Fruit fly (Drosophila melanogaster): Measurements from ENCODE around the gene Msp300.
A peak's percentile ranks its signal among the peaks of the same experiment; 100 is the strongest.

Msp300 gene

DNA sequence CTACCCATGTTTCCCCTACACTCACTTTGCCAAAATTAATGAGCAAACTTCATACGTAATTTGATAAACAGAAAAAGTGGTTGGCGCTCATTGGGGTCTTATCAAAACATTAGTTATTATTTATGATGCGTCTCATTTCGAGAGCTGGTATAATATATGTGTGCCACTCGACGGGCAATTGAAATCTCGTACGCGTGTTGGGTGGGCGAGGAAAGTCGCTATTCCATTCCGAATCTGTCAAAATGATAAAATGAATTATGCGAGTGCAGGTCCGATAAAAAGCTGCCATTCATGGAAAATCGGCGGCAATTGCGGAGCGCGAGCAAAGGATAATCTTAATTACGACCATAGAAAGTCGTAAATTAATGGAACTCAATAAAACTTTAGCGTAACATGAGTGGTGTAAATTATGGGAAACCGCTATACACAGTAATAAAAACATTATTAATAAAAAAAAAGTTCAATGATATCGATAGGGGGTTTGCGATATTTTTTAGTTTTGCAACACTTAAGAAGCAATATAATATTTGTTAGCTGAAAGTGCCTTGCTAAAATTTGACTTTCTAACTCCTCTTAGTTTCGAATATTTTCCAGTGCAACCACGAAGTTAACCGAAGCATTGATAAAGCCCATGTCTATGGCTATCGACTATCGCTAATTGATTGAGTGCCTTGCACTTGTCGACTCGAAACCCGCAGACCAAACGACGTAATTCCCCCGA, 141.7 kb downstream of the Msp300 start (continued):
- no peak for TF ChIP-seq twi (tag; optimal IDR thresholded peaks at IDR 0.05)
- no peak for TF ChIP-seq Bdp1 (GFP tag; optimal IDR thresholded peaks at IDR 0.05)
- peak; percentile 21 for TF ChIP-seq CG17385 (GFP tag; optimal IDR thresholded peaks at IDR 0.05)
- TF ChIP-seq sim (GFP tag; IDR thresholded peaks at IDR 0.05): no peak
- TF ChIP-seq dmrt99B (tag; optimal IDR thresholded peaks at IDR 0.05): peak; percentile 41
- TF ChIP-seq CG7745 (tag; optimal IDR thresholded peaks at IDR 0.05): no peak
- TF ChIP-seq Rfx (GFP tag; IDR thresholded peaks at IDR 0.05): 0 out of 2 replicates have a peak, but pooled peaks have one; percentile 13
- TF ChIP-seq emc (GFP tag; optimal IDR thresholded peaks at IDR 0.05): no peak
- no peak for TF ChIP-seq CG13624 (GFP tag; optimal IDR thresholded peaks at IDR 0.05)
- peak; percentile 48 for TF ChIP-seq Deaf1 (tag; optimal IDR thresholded peaks at IDR 0.05)
- peak; percentile 12 for TF ChIP-seq Vsx1 (GFP tag; optimal IDR thresholded peaks at IDR 0.05)
- TF ChIP-seq CG2712 (tag; optimal IDR thresholded peaks at IDR 0.05): peak; percentile 32
- TF ChIP-seq CG17568 (GFP tag; optimal IDR thresholded peaks at IDR 0.05): peak; percentile 32
- no peak for TF ChIP-seq CG12942 (GFP tag; optimal IDR thresholded peaks at IDR 0.05)
- TF ChIP-seq YL-1 (GFP tag; optimal IDR thresholded peaks at IDR 0.05): no peak
- TF ChIP-seq rib (GFP tag; IDR thresholded peaks at IDR 0.05): no peak
- peak; percentile 17 for TF ChIP-seq CG13296 (GFP tag; optimal IDR thresholded peaks at IDR 0.05)
- peak; percentile 68 for TF ChIP-seq Med (GFP tag)
- peak; percentile 45 for TF ChIP-seq PHDP (tag; optimal IDR thresholded peaks at IDR 0.05)
- peak; percentile 18 for TF ChIP-seq ATbp (GFP tag; optimal IDR thresholded peaks at IDR 0.05)
- TF ChIP-seq her (GFP tag; optimal IDR thresholded peaks at IDR 0.05): no peak
- no peak for TF ChIP-seq lov (optimal IDR thresholded peaks at IDR 0.05)
- no peak for TF ChIP-seq lov (GFP tag; IDR thresholded peaks at IDR 0.05)
- 0 out of 2 replicates have a peak, but pooled peaks have one; percentile 33 for TF ChIP-seq Ptx1 (GFP tag; IDR thresholded peaks at IDR 0.05)
- TF ChIP-seq gem (tag; optimal IDR thresholded peaks at IDR 0.05): peak; percentile 55
- TF ChIP-seq CG6254 (GFP tag; optimal IDR thresholded peaks at IDR 0.05): peak; percentile 1
- TF ChIP-seq ato (GFP tag; IDR thresholded peaks at IDR 0.05; ENCODE audit: partially characterized antibody): no peak
- no peak for TF ChIP-seq cad (GFP tag; optimal IDR thresholded peaks at IDR 0.05)
- peak; percentile 20 for TF ChIP-seq CG18599 (GFP tag; optimal IDR thresholded peaks at IDR 0.05)
- no peak for TF ChIP-seq CG3065 (GFP tag; optimal IDR thresholded peaks at IDR 0.05)
- TF ChIP-seq Ada2b (GFP tag; IDR thresholded peaks at IDR 0.05): no peak
- TF ChIP-seq CG10959 (GFP tag; IDR thresholded peaks at IDR 0.05): no peak
- TF ChIP-seq CHES-1-like (GFP tag; optimal IDR thresholded peaks at IDR 0.05): no peak
- TF ChIP-seq CG5180 (GFP tag; optimal IDR thresholded peaks at IDR 0.05): no peak
- no peak for TF ChIP-seq Fer3 (tag; optimal IDR thresholded peaks at IDR 0.05)
- no peak for TF ChIP-seq bab2 (GFP tag; optimal IDR thresholded peaks at IDR 0.05)
- no peak for TF ChIP-seq Xrp1 (GFP tag; IDR thresholded peaks at IDR 0.05)
- no peak for TF ChIP-seq wdn (GFP tag; IDR thresholded peaks at IDR 0.05)
- TF ChIP-seq cwo (GFP tag; optimal IDR thresholded peaks at IDR 0.05): peak; percentile 22
- TF ChIP-seq yki (optimal IDR thresholded peaks at IDR 0.05): no peak
- TF ChIP-seq Bteb2 (GFP tag; optimal IDR thresholded peaks at IDR 0.05): no peak
- peak; percentile 57 for TF ChIP-seq corto (GFP tag; optimal IDR thresholded peaks at IDR 0.05)
- no peak for TF ChIP-seq nerfin-1 (tag; optimal IDR thresholded peaks at IDR 0.05)
- 0 out of 3 replicates have a peak, but pooled peaks have one; percentile 28 for TF ChIP-seq ci (GFP tag; IDR thresholded peaks at IDR 0.05)
- no peak for TF ChIP-seq CG11696 (GFP tag; IDR thresholded peaks at IDR 0.05)
- TF ChIP-seq BEAF-32 (GFP tag; optimal IDR thresholded peaks at IDR 0.05): peak; percentile 36
- peak; percentile 29 for TF ChIP-seq nmo (GFP tag; optimal IDR thresholded peaks at IDR 0.05)
- peak; percentile 38 for TF ChIP-seq CG12391 (tag; optimal IDR thresholded peaks at IDR 0.05)
- no peak for TF ChIP-seq wek (GFP tag; optimal IDR thresholded peaks at IDR 0.05)
- TF ChIP-seq Ets65A (GFP tag): peak; percentile 40

All from whole organism, embryonic.